Fruit fly (Drosophila melanogaster) S2 (cell line): ENCODE data around the gene CG5645.

Source experiments
- CG8478 ChIP-seq: fragments of >200 bp; optimal IDR thresholded peaks from 2 replicates; lab custom pipeline; 2018
- CTCF ChIP-seq, 2 experiments: fragments of >200 bp; optimal IDR thresholded peaks; 2 replicates each; lab custom pipeline; 2018

CG5645 gene

DNA sequence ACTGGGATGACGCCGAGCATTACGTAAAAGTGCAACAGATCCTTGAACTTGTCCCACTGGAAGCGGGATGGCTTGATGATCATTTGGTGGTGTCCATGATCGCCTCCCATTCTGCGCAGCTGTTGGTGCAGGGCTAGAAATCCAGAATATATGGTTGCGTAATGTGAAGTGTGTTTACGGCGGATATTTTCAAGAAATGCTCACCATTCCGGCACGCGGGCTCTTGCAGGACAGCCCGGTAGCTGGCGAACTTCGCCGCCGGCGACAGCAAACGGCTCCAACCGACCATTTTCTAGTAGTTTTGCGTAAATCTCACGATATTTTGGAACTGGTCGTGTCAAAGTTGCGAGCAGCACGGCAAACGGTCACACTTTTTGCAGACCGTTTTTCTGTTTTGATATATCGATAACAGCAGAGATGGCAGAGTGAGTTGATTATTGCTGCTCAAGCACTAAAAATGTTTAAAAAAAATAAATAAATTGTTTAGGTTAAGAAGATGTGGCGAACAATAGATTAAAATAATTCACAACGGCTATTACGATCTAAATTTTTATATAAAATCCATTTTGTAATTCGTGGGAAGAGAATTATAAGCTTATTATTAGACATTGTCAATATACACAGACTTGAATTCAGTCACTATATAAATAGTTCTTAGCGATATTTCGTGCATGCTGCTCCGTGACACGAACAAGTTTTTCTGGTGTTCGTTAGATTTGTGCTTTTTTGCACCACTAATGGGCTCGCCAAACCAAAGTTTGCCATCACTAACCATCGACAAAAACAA, 1.8 kb upstream of the CG5645 start, which contains the start of the genes ND-SGDH and RhoGAP68F:
Gene ND-SGDH, minus strand, starts transcription at position 472 of the 787 bp plus-strand sequence.
Gene RhoGAP68F, plus strand, starts transcription at position 756 of the 787 bp plus-strand sequence.
- TF ChIP-seq CTCF (optimal IDR thresholded peaks at IDR 0.05; lab: Kevin White, UChicago) (no peak), CG8478 (lab: Kevin White, UChicago) (no peak)

DNA sequence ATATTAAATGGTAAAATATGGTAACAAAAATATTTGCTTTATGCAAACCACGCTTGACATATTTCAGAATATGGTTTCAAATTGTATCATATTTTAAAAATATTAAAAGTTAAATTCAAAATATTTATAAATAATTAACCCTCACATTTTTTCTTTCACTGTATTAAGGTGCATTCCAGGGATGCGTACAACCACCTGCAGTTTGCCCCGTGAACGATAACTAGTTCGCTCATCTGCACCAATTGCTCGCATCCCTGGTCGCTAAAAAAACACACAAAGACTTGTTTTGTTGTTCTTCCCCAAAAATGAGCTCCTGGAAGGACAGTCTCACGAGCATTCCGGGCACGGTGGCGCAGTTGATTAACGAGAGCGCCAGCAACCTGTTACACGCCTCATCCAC, 4.6 kb downstream of the CG5645 start, which contains the start of gene DEF8:
Gene DEF8, plus strand, starts transcription at position 229 of the 400 bp plus-strand sequence.
- TF ChIP-seq CTCF (optimal IDR thresholded peaks at IDR 0.05; lab: Kevin White, UChicago) (peak in 1 of 2 experiments; percentile 7), CG8478 (lab: Kevin White, UChicago) (no peak)

DNA sequence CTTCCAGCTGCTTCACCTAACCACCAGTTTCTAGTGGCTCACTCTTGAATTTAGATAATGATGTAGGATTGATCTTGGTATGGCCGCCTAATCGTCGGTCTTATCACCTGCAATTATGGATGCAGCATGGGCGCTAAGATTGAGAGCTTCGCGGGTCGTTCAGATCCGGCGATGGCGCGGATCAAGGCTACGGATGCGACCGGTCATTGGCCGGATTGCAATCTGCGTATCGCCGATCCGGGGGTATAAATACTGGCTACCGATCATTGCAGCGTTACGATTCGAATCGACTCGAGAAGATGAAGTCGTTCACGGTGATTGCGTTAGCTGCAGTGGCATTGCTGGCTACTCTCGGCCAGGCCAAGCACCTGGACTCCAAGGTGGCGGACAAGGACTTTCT, 7.4 kb downstream of the CG5645 start, which contains the start of gene Lsp2:
Gene Lsp2, plus strand, starts transcription at position 283 of the 400 bp plus-strand sequence.
- no peak for TF ChIP-seq CTCF (optimal IDR thresholded peaks at IDR 0.05; lab: Kevin White, UChicago)
- no peak for TF ChIP-seq CG8478 (lab: Kevin White, UChicago)

DNA sequence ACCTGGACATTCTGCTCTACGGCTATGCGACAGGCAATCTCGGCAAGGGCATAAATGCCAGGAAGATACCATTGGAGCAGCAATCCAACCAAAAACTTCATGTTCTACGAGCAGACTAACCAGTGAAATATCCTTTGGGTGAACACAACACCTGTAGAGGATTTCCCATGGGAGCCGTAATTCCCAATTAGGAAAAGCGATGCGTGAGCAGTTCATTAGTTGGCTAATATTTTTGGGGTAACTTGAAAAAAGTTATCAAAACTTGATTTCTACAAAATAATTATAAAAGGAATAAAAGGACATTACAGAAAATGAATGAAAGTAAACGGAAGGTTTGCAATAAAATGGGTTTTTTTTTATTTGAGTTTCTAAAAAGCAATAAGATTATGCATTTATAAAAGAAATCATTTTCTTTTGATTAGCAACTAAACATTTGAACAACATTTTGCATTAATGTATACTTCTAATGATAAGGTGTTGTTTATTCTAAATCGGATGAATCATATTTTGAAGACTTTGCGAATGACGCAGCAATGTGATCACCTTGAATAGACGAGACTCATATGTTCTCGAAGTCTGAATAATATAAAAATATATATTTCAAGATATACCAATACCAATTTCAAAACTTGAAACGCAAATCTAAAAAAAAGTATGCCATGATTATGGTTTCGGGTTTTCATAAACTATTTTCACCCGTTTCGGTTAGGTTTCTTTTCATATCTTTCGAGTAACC, 9.0 kb downstream of the CG5645 start, which contains the start of the genes Ir68b and CG34241:
Gene Ir68b, minus strand, starts transcription at position 101 of the 736 bp plus-strand sequence.
Gene CG34241, plus strand, starts transcription at position 686 of the 736 bp plus-strand sequence.
- no peak for TF ChIP-seq CG8478 (lab: Kevin White, UChicago)
- no peak for TF ChIP-seq CTCF (optimal IDR thresholded peaks at IDR 0.05; lab: Kevin White, UChicago)

DNA sequence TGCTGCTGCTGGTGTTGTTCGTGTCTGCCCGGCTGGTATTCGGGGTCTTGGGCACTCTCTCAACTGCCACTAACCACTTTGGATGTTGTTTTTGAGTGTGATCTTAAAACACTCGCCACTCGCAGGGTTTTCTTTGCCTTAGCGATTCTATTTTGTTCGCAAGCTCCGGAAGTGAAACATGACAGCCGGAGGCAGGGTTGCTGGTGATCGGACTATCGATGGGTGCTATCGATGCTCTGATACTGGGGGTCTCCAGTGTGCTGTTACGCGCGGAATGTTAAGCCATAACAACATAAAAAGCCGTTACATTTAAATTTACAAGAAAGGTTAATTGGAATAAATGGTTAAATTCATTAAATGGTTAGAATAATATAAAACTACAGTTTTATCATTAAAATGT, 11.5 kb downstream of the CG5645 start, which contains the start of gene yps:
Gene yps, minus strand, starts transcription at position 176 of the 400 bp plus-strand sequence.
- TF ChIP-seq CTCF (optimal IDR thresholded peaks at IDR 0.05; lab: Kevin White, UChicago) = peak in 1 of 2 experiments; percentile 48
- TF ChIP-seq CG8478 (lab: Kevin White, UChicago) = no peak

DNA sequence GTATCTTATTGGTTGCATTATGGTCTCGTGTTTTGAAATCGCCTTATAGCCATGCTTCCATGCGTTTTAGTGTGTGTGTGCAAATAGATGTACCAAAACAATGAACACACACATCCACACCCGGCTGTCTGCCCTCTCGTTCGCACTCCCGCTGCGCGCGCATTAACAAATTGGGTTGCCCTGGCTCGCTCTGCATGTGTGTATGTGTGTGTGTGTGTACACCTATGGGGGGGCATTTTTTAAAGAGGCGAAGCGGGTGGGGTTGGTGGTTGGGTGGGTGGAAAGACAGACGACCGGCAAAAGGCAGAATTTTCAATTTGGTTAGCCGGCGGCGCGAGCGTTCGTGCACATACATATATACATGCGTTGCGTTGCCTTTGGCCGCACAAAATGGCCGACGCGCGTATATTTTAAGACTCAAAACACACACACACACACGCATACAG, 12.3 kb downstream of the CG5645 start:
- no peak for TF ChIP-seq CG8478 (lab: Kevin White, UChicago)

DNA sequence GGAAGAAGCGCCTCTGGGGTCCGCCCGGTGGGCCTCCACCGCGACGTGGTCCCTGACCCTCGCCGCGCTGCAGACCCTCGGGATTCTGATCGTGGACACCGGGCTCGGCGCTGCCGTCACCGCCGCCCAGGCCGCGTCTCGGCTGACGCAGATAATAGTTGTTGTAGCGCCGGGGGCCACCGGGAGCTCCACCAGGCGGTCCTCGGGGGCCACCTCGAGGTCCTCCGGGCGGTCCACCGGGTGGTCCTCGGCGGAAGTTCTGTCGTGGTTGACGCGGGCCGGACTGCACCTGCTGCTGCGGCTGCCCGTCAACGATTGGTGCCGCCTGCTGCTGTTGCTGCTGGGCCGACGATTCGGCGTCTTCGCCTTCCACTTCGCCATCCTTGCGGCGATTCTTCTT, 13.6 kb downstream of the CG5645 start:
- TF ChIP-seq CTCF (optimal IDR thresholded peaks at IDR 0.05; lab: Kevin White, UChicago) (no peak), CG8478 (lab: Kevin White, UChicago) (no peak)

DNA sequence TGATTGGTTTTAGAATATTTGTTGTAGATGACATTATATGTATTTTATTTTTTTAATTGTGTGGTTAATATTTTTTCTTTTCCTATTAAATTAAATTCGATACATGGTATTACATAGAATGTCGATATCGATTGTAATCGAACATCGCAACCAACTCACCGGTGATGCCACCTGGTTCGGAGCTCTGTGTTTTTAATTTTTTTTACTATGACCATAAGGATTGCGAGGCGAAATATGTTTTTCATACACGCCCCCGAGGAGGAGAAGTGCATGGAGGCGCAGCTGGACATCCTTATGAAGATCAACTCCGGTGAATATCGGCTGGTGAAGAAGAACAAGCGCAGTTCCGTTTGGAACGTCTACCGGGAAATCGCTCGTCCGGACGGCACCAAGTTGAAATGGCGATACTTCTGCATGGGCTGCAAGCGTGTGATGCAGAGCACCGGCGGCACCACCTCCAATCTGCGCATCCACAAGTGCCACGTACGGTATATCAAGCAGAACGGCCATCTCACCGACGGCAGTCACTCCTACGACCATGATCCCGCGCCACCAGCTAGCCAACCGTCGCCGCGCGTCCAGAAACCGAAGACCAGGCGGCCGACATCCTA, 16.5 kb downstream of the CG5645 start, which contains the start of gene CG11560:
Gene CG11560, plus strand, starts transcription at position 145 of the 611 bp plus-strand sequence.
- no peak for TF ChIP-seq CG8478 (lab: Kevin White, UChicago)
- no peak for TF ChIP-seq CTCF (optimal IDR thresholded peaks at IDR 0.05; lab: Kevin White, UChicago)

DNA sequence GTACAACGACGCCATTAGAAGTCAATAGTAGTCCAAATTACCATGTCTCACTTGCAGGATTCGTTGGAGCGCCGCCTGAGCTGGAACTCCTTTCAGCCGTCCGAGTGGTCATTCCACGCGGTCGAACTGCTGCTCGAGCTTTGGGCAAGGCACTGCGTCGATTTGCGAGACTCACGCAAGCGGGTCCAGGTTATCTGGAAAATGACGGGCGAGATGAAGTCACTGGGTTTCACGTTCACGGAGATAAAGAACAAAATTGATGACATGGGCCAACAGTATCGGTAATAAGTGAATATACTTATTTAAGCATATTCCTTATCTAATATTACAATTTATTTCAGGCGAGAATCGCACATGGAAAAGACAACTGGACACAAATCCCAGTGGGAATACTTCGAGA, 17.9 kb downstream of the CG5645 start:
- TF ChIP-seq CTCF (optimal IDR thresholded peaks at IDR 0.05; lab: Kevin White, UChicago) (no peak), CG8478 (lab: Kevin White, UChicago) (no peak)

DNA sequence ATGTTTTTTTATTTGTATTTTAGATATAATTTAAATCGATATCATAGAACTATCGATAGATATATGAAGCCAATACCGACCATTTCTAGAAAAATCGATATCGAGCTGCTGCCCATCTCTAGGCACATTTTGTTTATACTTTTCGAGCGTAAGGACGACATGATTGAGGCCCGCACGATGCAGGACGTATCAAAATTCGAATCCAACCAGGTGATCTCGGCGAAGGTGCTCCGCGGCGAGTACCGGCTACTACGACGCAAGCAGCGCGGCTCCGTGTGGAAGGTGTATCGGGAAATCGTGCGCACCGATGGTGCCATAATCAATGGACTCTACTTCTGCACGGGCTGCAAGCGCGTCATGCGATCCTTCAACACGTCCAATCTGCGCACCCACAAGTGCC, 18.4 kb downstream of the CG5645 start, which contains the start of gene ssp:
Gene ssp, plus strand, starts transcription at position 102 of the 400 bp plus-strand sequence.
- TF ChIP-seq CG8478 (lab: Kevin White, UChicago) = no peak
- no peak for TF ChIP-seq CTCF (optimal IDR thresholded peaks at IDR 0.05; lab: Kevin White, UChicago)

DNA sequence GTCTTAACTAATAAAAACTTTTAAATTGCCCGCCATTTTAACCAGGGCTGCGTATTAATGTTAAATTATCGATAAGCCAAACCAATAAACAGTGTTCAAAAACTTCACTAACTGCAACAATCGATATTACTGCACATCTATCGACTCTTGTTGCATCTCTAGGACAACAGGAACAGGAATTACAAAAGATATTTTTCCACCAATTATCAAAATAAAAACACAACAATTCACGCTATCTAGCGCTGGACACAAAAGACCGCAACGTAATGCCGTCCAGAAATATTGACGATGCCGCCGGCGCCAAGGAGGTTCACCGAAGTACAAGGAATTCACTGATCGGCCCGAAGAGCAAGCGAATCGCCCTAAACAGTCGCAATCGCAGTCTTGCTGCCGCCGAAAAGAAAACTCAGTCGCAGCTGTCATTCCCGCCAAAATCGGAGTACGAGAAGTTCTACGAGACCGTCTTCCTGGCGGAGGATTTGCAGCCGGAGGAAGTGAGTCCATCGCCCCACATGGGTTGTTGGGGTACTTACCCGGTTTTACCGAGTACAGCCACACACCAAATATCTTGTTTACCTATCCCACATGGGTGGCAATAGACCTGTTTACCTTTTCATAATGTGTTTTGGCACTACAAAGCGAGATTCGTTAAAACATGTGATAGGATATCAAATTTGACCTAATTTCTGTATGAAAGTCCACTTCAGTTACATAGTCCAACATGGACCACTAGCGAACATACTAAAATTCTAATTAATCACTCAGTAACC, 20.4 kb downstream of the CG5645 start, which contains the start of gene vers:
Gene vers, plus strand, starts transcription at position 136 of the 770 bp plus-strand sequence.
- no peak for TF ChIP-seq CTCF (optimal IDR thresholded peaks at IDR 0.05; lab: Kevin White, UChicago)

DNA sequence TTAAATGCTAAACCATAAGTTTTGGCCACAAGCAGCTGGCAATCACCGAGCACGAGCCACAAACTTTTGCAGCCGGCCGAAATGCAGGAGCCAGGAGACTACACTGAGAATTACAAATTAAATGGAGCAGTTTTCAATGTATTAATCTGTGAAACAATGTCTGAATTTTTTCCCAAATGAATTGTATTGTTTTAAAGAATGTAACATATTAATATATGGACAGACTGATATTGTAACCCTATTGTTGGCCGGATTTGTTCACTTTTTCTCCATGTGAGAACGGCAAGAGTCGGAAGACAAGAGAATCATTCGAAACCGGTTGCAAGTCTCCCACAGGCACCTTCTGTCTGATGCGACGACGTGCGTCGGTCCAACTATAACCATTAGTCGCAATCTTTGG, 21.4 kb downstream of the CG5645 start:
- TF ChIP-seq CG8478 (lab: Kevin White, UChicago) = no peak
- TF ChIP-seq CTCF (optimal IDR thresholded peaks at IDR 0.05; lab: Kevin White, UChicago) = no peak

DNA sequence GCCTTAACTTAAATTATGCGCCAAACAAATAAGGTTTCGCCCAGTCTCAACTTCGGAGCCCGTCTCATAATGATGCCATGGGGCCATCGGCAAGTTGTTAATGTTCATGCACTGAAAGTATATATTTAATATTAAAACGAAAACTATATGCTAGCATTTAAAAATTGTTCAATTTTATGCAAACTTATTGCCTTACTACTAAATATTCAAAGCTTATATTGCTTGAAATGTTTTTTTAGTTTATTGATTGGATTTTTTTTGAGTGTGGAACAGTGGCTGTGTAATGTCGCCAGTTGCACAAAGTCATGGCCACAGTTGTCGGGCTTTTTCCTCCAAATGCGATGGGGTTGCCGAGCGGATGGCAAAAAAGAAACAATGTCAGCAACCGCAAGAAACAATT, 22.3 kb downstream of the CG5645 start:
- TF ChIP-seq CG8478 (lab: Kevin White, UChicago) (no peak), CTCF (optimal IDR thresholded peaks at IDR 0.05; lab: Kevin White, UChicago) (no peak)
